Worm (Caenorhabditis elegans): ENCODE measurements around the gene C30G12.1.

The C30G12.1 gene

ce11 chrII:7277925-7278324 lies 21.2 kb upstream of the C30G12.1 start:
- TF ChIP-seq hlh-1 (tag; optimal IDR thresholded peaks at IDR 0.05) = no peak
- TF ChIP-seq mls-2 (tag; optimal IDR thresholded peaks at IDR 0.05) = no peak
- no peak for TF ChIP-seq nhr-2 (tag; optimal IDR thresholded peaks at IDR 0.05)
- TF ChIP-seq bed-3 (GFP tag; optimal IDR thresholded peaks at IDR 0.05) = no peak
- no peak for TF ChIP-seq lin-32 (GFP tag; optimal IDR thresholded peaks at IDR 0.05)
- no peak for TF ChIP-seq mab-5 (tag; optimal IDR thresholded peaks at IDR 0.05)
- TF ChIP-seq pha-4 (tag; optimal IDR thresholded peaks at IDR 0.05) = no peak
- no peak for TF ChIP-seq cnd-1 (tag; optimal IDR thresholded peaks at IDR 0.05)
- no peak for TF ChIP-seq flh-1 (GFP tag; optimal IDR thresholded peaks at IDR 0.05)
- no peak for TF ChIP-seq ham-2 (GFP tag; optimal IDR thresholded peaks at IDR 0.05)
- TF ChIP-seq sptf-1 (tag; optimal IDR thresholded peaks at IDR 0.05) = no peak
- TF ChIP-seq nhr-76 (tag; optimal IDR thresholded peaks at IDR 0.05) = no peak
- TF ChIP-seq lsy-2 (tag; optimal IDR thresholded peaks at IDR 0.05) = no peak
- no peak for TF ChIP-seq lin-13 (tag; optimal IDR thresholded peaks at IDR 0.05)

ce11 chrII:7279808-7280207 lies 19.3 kb upstream of the C30G12.1 start:
- TF ChIP-seq zip-8 (tag; optimal IDR thresholded peaks at IDR 0.05) (no peak), nhr-12 (tag; optimal IDR thresholded peaks at IDR 0.05) (no peak), nhr-2 (tag; optimal IDR thresholded peaks at IDR 0.05) (no peak), bed-3 (GFP tag; optimal IDR thresholded peaks at IDR 0.05) (no peak), pha-4 (tag; optimal IDR thresholded peaks at IDR 0.05) (no peak)

- TF ChIP-seq bed-3 (GFP tag; optimal IDR thresholded peaks at IDR 0.05) (no peak), snpc-4 (tag; optimal IDR thresholded peaks at IDR 0.05) (no peak), nhr-76 (tag; optimal IDR thresholded peaks at IDR 0.05) (no peak), nhr-28 (tag; optimal IDR thresholded peaks at IDR 0.05) (no peak), mls-2 (tag; optimal IDR thresholded peaks at IDR 0.05) (no peak), ceh-43 (GFP tag; optimal IDR thresholded peaks at IDR 0.05) (no peak), ceh-83 (GFP tag; optimal IDR thresholded peaks at IDR 0.05) (no peak), elt-3 (tag; optimal IDR thresholded peaks at IDR 0.05) (no peak), M03D4.4 (tag; optimal IDR thresholded peaks at IDR 0.05) (no peak), ztf-11 (tag; optimal IDR thresholded peaks at IDR 0.05) (no peak), unc-120 (tag; optimal IDR thresholded peaks at IDR 0.05; ENCODE audit: poor library complexity, severe bottlenecking) (no peak)
Observed at ce11 chrII:7280584-7280983, 18.6 kb upstream of the C30G12.1 start.

- TF ChIP-seq ceh-43 (GFP tag; optimal IDR thresholded peaks at IDR 0.05) (no peak), nhr-237 (tag; optimal IDR thresholded peaks at IDR 0.05) (no peak), ces-1 (GFP tag; optimal IDR thresholded peaks at IDR 0.05) (no peak), lin-32 (GFP tag; optimal IDR thresholded peaks at IDR 0.05) (no peak), nhr-28 (tag; optimal IDR thresholded peaks at IDR 0.05) (no peak), flh-1 (GFP tag; optimal IDR thresholded peaks at IDR 0.05) (no peak), ztf-11 (tag; optimal IDR thresholded peaks at IDR 0.05) (no peak)
Observed at ce11 chrII:7283063-7283462, 16.1 kb upstream of the C30G12.1 start.

- TF ChIP-seq flh-1 (GFP tag; optimal IDR thresholded peaks at IDR 0.05) (no peak), lin-32 (GFP tag; optimal IDR thresholded peaks at IDR 0.05) (no peak), elt-1 (tag; optimal IDR thresholded peaks at IDR 0.05; ENCODE audit: borderline replicate concordance, insufficient read depth) (no peak), ham-2 (GFP tag; optimal IDR thresholded peaks at IDR 0.05) (no peak), lin-13 (tag; optimal IDR thresholded peaks at IDR 0.05) (no peak), sptf-1 (tag; optimal IDR thresholded peaks at IDR 0.05) (no peak), ceh-43 (GFP tag; optimal IDR thresholded peaks at IDR 0.05) (no peak), nhr-76 (tag; optimal IDR thresholded peaks at IDR 0.05) (no peak), unc-120 (tag; optimal IDR thresholded peaks at IDR 0.05; ENCODE audit: poor library complexity, severe bottlenecking) (no peak), ztf-11 (tag; optimal IDR thresholded peaks at IDR 0.05) (no peak), ceh-39 (tag; optimal IDR thresholded peaks at IDR 0.05) (no peak), ceh-83 (GFP tag; optimal IDR thresholded peaks at IDR 0.05) (no peak), pha-4 (tag; optimal IDR thresholded peaks at IDR 0.05) (no peak), mls-2 (tag; optimal IDR thresholded peaks at IDR 0.05) (no peak), elt-3 (tag; optimal IDR thresholded peaks at IDR 0.05) (no peak), hlh-1 (tag; optimal IDR thresholded peaks at IDR 0.05) (no peak)
Observed at ce11 chrII:7287140-7287539, 12.0 kb upstream of the C30G12.1 start.

ce11 chrII:7287709-7288108 lies 11.4 kb upstream of the C30G12.1 start:
- TF ChIP-seq elt-3 (tag; optimal IDR thresholded peaks at IDR 0.05) (peak; percentile 73), nhr-76 (tag; optimal IDR thresholded peaks at IDR 0.05) (no peak)
